Worm (Caenorhabditis elegans): ENCODE data around the gene T16A1.4.

- TF ChIP-seq pha-4 (tag; optimal IDR thresholded peaks at IDR 0.05): no peak
- TF ChIP-seq pax-1 (tag; optimal IDR thresholded peaks at IDR 0.05): no peak
- no peak for TF ChIP-seq hlh-6 (tag; optimal IDR thresholded peaks at IDR 0.05)
Observed at ce11 chrII:2091972-2092371, 10.6 kb downstream of the T16A1.4 start, which contains the start of gene T16A1.10.

Data from whole organism, late embryonic.